Worm (Caenorhabditis elegans) whole organism, L3 larva: ENCODE measurements around the gene pepm-1.

Experiments used
- R02D3.7 ChIP-seq: fragments of 150-350 bp; optimal IDR thresholded peaks from 2 replicates; lab custom pipeline; 2014; ENCODE audit warnings: missing biosample characterization, missing genetic modification characterization
- ZK546.5 ChIP-seq: sonication (generic microtip); optimal IDR thresholded peaks from 2 replicates; lab custom pipeline; 2017; ENCODE audit warnings: missing biosample characterization, missing genetic modification characterization
- aly-2 ChIP-seq: fragments of 150-350 bp; optimal IDR thresholded peaks from 2 replicates; lab custom pipeline; 2014; ENCODE audit warnings: missing biosample characterization, missing genetic modification characterization
- ama-1 ChIP-seq: fragments of 150-350 bp; optimal IDR thresholded peaks from 2 replicates; lab custom pipeline; 2018
- ceh-16 ChIP-seq: sonication (generic microtip); optimal IDR thresholded peaks from 2 replicates; lab custom pipeline; 2017; ENCODE audit warnings: missing biosample characterization, missing genetic modification characterization
- ceh-28 ChIP-seq: fragments of 150-350 bp; optimal IDR thresholded peaks from 2 replicates; lab custom pipeline; 2014; ENCODE audit warnings: missing biosample characterization, missing genetic modification reagents, missing genetic modification characterization
- ceh-82 ChIP-seq: fragments of 150-350 bp; optimal IDR thresholded peaks from 2 replicates; lab custom pipeline; 2014; ENCODE audit warnings: missing biosample characterization, missing genetic modification characterization
- ceh-9 ChIP-seq: sonication (generic microtip); optimal IDR thresholded peaks from 2 replicates; lab custom pipeline; 2018; ENCODE audit warnings: missing biosample characterization, missing genetic modification characterization
- daf-12 ChIP-seq: fragments of 150-350 bp; optimal IDR thresholded peaks from 2 replicates; lab custom pipeline; 2014; ENCODE audit warnings: missing biosample characterization, missing genetic modification reagents, missing genetic modification characterization
- egl-27 ChIP-seq: sonication (generic microtip); optimal IDR thresholded peaks from 4 replicates; lab custom pipeline; 2017; ENCODE audit warnings: missing biosample characterization, missing genetic modification reagents, missing genetic modification characterization
- egl-5 ChIP-seq: fragments of 150-350 bp; optimal IDR thresholded peaks from 2 replicates; lab custom pipeline; 2017; ENCODE audit warnings: missing biosample characterization, missing genetic modification reagents, missing genetic modification characterization, inconsistent platforms
- elt-1 ChIP-seq: fragments of 150-350 bp; optimal IDR thresholded peaks from 2 replicates; lab custom pipeline; 2014; ENCODE audit warnings: missing biosample characterization, missing genetic modification characterization
- elt-2 ChIP-seq: sonication (generic microtip); optimal IDR thresholded peaks from 2 replicates; lab custom pipeline; 2016; ENCODE audit warnings: missing genetic modification reagents, mild to moderate bottlenecking, missing genetic modification characterization, missing compliant biosample characterization
- elt-3 ChIP-seq, 3 experiments: fragments of 150-350 bp in 1 of 3; sonication (generic microtip) in 2 of 3; optimal IDR thresholded peaks; 2 replicates in 2 of 3; 4 replicates in 1 of 3; lab custom pipeline; 2014 to 2017; ENCODE audit warnings: missing biosample characterization in 3 of 3, missing genetic modification characterization in 3 of 3
- eor-1 ChIP-seq, 2 experiments: fragments of 150-350 bp; optimal IDR thresholded peaks; 2 replicates each; lab custom pipeline; 2014 to 2018; ENCODE audit warnings: missing biosample characterization in 2 of 2, missing genetic modification characterization in 2 of 2
- fkh-10 ChIP-seq: sonication (generic microtip); optimal IDR thresholded peaks from 2 replicates; lab custom pipeline; 2017; ENCODE audit warnings: missing biosample characterization, missing genetic modification reagents, missing genetic modification characterization
- fkh-2 ChIP-seq: fragments of 150-350 bp; optimal IDR thresholded peaks from 2 replicates; lab custom pipeline; 2014; ENCODE audit warnings: missing biosample characterization, missing genetic modification reagents, missing genetic modification characterization
- fos-1 ChIP-seq: fragments of 150-350 bp; optimal IDR thresholded peaks from 2 replicates; lab custom pipeline; 2014; ENCODE audit warnings: missing biosample characterization, missing genetic modification characterization
- hmg-11 ChIP-seq: sonication (generic microtip); optimal IDR thresholded peaks from 2 replicates; lab custom pipeline; 2016; ENCODE audit warnings: missing genetic modification characterization, missing compliant biosample characterization
- jun-1 ChIP-seq: fragments of 150-350 bp; optimal IDR thresholded peaks from 2 replicates; lab custom pipeline; 2014; ENCODE audit warnings: missing biosample characterization, missing genetic modification reagents, missing genetic modification characterization
- lin-15B ChIP-seq: fragments of 150-350 bp; optimal IDR thresholded peaks from 2 replicates; lab custom pipeline; 2014; ENCODE audit warnings: missing biosample characterization, missing genetic modification characterization
- lin-39 ChIP-seq: fragments of 150-350 bp; optimal IDR thresholded peaks from 2 replicates; lab custom pipeline; 2018; ENCODE audit warnings: missing biosample characterization, missing genetic modification reagents, missing genetic modification characterization
- lsy-12 ChIP-seq: sonication (generic microtip); optimal IDR thresholded peaks from 2 replicates; lab custom pipeline; 2016; ENCODE audit warnings: mild to moderate bottlenecking, missing genetic modification characterization, missing compliant biosample characterization
- mdl-1 ChIP-seq: fragments of 150-350 bp; optimal IDR thresholded peaks from 2 replicates; lab custom pipeline; 2014; ENCODE audit warnings: missing biosample characterization, missing genetic modification characterization
- mml-1 ChIP-seq: fragments of 150-350 bp; sonication (generic microtip); optimal IDR thresholded peaks from 3 replicates; lab custom pipeline; 2014; ENCODE audit warnings: missing biosample characterization, missing genetic modification characterization
- nfya-1 ChIP-seq: sonication (generic microtip); optimal IDR thresholded peaks from 2 replicates; lab custom pipeline; 2017; ENCODE audit warnings: missing genetic modification characterization, mild to moderate bottlenecking, missing compliant biosample characterization, antibody characterized with exemption, moderate library complexity; ENCODE audit not compliant: insufficient read depth
- nhr-11 ChIP-seq: fragments of 150-350 bp; optimal IDR thresholded peaks from 2 replicates; lab custom pipeline; 2014; ENCODE audit warnings: missing biosample characterization, missing genetic modification characterization
- nhr-12 ChIP-seq: fragments of 150-350 bp; optimal IDR thresholded peaks from 2 replicates; lab custom pipeline; 2014; ENCODE audit warnings: missing biosample characterization, missing genetic modification characterization
- nhr-23 ChIP-seq: fragments of 150-350 bp; optimal IDR thresholded peaks from 2 replicates; lab custom pipeline; 2014; ENCODE audit warnings: missing biosample characterization, missing genetic modification reagents, missing genetic modification characterization
- nhr-237 ChIP-seq: fragments of 150-350 bp; optimal IDR thresholded peaks from 2 replicates; lab custom pipeline; 2014; ENCODE audit warnings: missing biosample characterization, missing genetic modification characterization
- nhr-25 ChIP-seq: sonication (generic microtip); optimal IDR thresholded peaks from 2 replicates; lab custom pipeline; 2017; ENCODE audit warnings: missing biosample characterization, missing genetic modification characterization
- nhr-28 ChIP-seq: fragments of 150-350 bp; optimal IDR thresholded peaks from 2 replicates; lab custom pipeline; 2014; ENCODE audit warnings: missing biosample characterization, missing genetic modification characterization
- nhr-43 ChIP-seq: sonication (generic microtip); optimal IDR thresholded peaks from 2 replicates; lab custom pipeline; 2016; ENCODE audit warnings: mild to moderate bottlenecking, missing genetic modification characterization, missing compliant biosample characterization; ENCODE audit not compliant: poor library complexity, severe bottlenecking
- nhr-67 ChIP-seq: fragments of 150-350 bp; optimal IDR thresholded peaks from 2 replicates; lab custom pipeline; 2014; ENCODE audit warnings: missing biosample characterization, missing genetic modification characterization
- nhr-76 ChIP-seq: fragments of 150-350 bp; sonication (generic microtip); optimal IDR thresholded peaks from 5 replicates; lab custom pipeline; 2014; ENCODE audit warnings: missing biosample characterization, missing genetic modification characterization
- nhr-77 ChIP-seq: fragments of 150-350 bp; optimal IDR thresholded peaks from 2 replicates; lab custom pipeline; 2014; ENCODE audit warnings: missing biosample characterization, missing genetic modification characterization
- pha-4 ChIP-seq: fragments of 150-350 bp; optimal IDR thresholded peaks from 2 replicates; lab custom pipeline; 2014; ENCODE audit warnings: missing biosample characterization, missing genetic modification reagents, missing genetic modification characterization
- pqm-1 ChIP-seq: fragments of 150-350 bp; optimal IDR thresholded peaks from 2 replicates; lab custom pipeline; 2017; ENCODE audit warnings: missing biosample characterization, missing genetic modification characterization, inconsistent platforms
- sea-2 ChIP-seq: fragments of 150-350 bp; sonication (generic microtip); optimal IDR thresholded peaks from 4 replicates; lab custom pipeline; 2014; ENCODE audit warnings: missing biosample characterization, missing genetic modification reagents, missing genetic modification characterization
- skn-1 ChIP-seq: fragments of 150-350 bp; optimal IDR thresholded peaks from 2 replicates; lab custom pipeline; 2014; ENCODE audit warnings: missing biosample characterization, missing genetic modification characterization
- snpc-4 ChIP-seq: fragments of 150-350 bp; optimal IDR thresholded peaks from 2 replicates; lab custom pipeline; 2014; ENCODE audit warnings: missing biosample characterization, missing genetic modification characterization
- tbx-2 ChIP-seq: sonication (generic microtip); optimal IDR thresholded peaks from 2 replicates; lab custom pipeline; 2016; ENCODE audit warnings: mild to moderate bottlenecking, missing genetic modification characterization, missing compliant biosample characterization
- unc-39 ChIP-seq: sonication (generic microtip); optimal IDR thresholded peaks from 4 replicates; lab custom pipeline; 2017; ENCODE audit warnings: missing biosample characterization, missing genetic modification characterization
- unc-62 ChIP-seq: fragments of 150-350 bp; sonication (generic microtip); optimal IDR thresholded peaks from 4 replicates; lab custom pipeline; 2014; ENCODE audit warnings: missing biosample characterization, missing genetic modification reagents, missing genetic modification characterization
- zag-1 ChIP-seq: fragments of 150-350 bp; optimal IDR thresholded peaks from 2 replicates; lab custom pipeline; 2014; ENCODE audit warnings: missing biosample characterization, missing genetic modification characterization
- ztf-11 ChIP-seq: fragments of 150-350 bp; optimal IDR thresholded peaks from 2 replicates; lab custom pipeline; 2014; ENCODE audit warnings: missing biosample characterization, missing genetic modification characterization
- ztf-4 ChIP-seq: fragments of 150-350 bp; optimal IDR thresholded peaks from 2 replicates; lab custom pipeline; 2014; ENCODE audit warnings: missing biosample characterization, missing genetic modification characterization

Gene pepm-1

ce11 chrV:14341672-14342071, 12.8 kb downstream of the pepm-1 start, which contains the start of gene F47B8.10:
F47B8.10 (plus strand) TSS chrV:14341972.
- TF ChIP-seq jun-1 (tag; lab: Kevin White, UChicago) (no peak), eor-1 (tag; optimal IDR thresholded peaks at IDR 0.05; lab: Kevin White, UChicago) (no peak), nhr-67 (tag; lab: Kevin White, UChicago) (no peak), nhr-11 (tag; lab: Kevin White, UChicago) (no peak), tbx-2 (tag; lab: Kevin White, UChicago) (no peak), nhr-23 (tag; lab: Kevin White, UChicago) (no peak), nhr-76 (tag; lab: Kevin White, UChicago) (no peak), nhr-43 (tag; lab: Kevin White, UChicago) (no peak), daf-12 (no peak), pha-4 (tag; lab: Kevin White, UChicago) (no peak), lsy-12 (tag; lab: Kevin White, UChicago) (no peak), ZK546.5 (tag; lab: Kevin White, UChicago) (no peak), nhr-77 (tag; lab: Kevin White, UChicago) (no peak), mdl-1 (no peak), nhr-12 (tag; lab: Kevin White, UChicago) (no peak), fkh-10 (GFP tag; lab: Kevin White, UChicago) (no peak)

ce11 chrV:14347234-14347826, 18.4 kb downstream of the pepm-1 start, which contains the start of gene cept-2:
cept-2 (plus strand) TSS chrV:14347766.
- TF ChIP-seq unc-62 (GFP tag; lab: Kevin White, UChicago): peak; percentile 63
- peak; percentile 20 for TF ChIP-seq pqm-1 (tag; lab: Kevin White, UChicago)
- peak; percentile 76 for TF ChIP-seq ceh-28
- TF ChIP-seq elt-3 (tag; optimal IDR thresholded peaks at IDR 0.05; lab: Kevin White, UChicago): no peak
- TF ChIP-seq skn-1 (tag; lab: Kevin White, UChicago): peak; percentile 56
- TF ChIP-seq unc-39 (tag; lab: Kevin White, UChicago): no peak
- TF ChIP-seq hmg-11: no peak
- no peak for TF ChIP-seq nhr-76 (tag; lab: Kevin White, UChicago)
- TF ChIP-seq daf-12: peak; percentile 55
- TF ChIP-seq ama-1: no peak
- no peak for TF ChIP-seq ztf-11
- no peak for TF ChIP-seq sea-2 (GFP tag; lab: Kevin White, UChicago)
- peak; percentile 78 for TF ChIP-seq jun-1 (tag; lab: Kevin White, UChicago)
- no peak for TF ChIP-seq elt-2 (tag; lab: Kevin White, UChicago)
- TF ChIP-seq nhr-28 (tag; lab: Kevin White, UChicago): no peak
- peak; percentile 97 for TF ChIP-seq nhr-23 (tag; lab: Kevin White, UChicago)
- TF ChIP-seq R02D3.7: peak; percentile 85
- no peak for TF ChIP-seq fkh-2 (tag; lab: Kevin White, UChicago)
- TF ChIP-seq mdl-1: peak; percentile 34
- TF ChIP-seq egl-5 (tag; lab: Kevin White, UChicago): peak; percentile 93
- no peak for TF ChIP-seq nhr-12 (tag; lab: Kevin White, UChicago)
- peak; percentile 62 for TF ChIP-seq elt-1 (tag; lab: Kevin White, UChicago)
- peak; percentile 30 for TF ChIP-seq fos-1
- peak; percentile 78 for TF ChIP-seq nhr-77 (tag; lab: Kevin White, UChicago)
- no peak for TF ChIP-seq zag-1 (tag; lab: Kevin White, UChicago)
- TF ChIP-seq nhr-43 (tag; lab: Kevin White, UChicago): peak; percentile 93
- TF ChIP-seq ceh-16 (tag; lab: Kevin White, UChicago): no peak
- TF ChIP-seq nfya-1: peak; percentile 95
- TF ChIP-seq egl-27: no peak
- TF ChIP-seq nhr-25 (tag; lab: Kevin White, UChicago): peak; percentile 83
- TF ChIP-seq ZK546.5 (tag; lab: Kevin White, UChicago): no peak
- no peak for TF ChIP-seq ztf-4 (tag; lab: Kevin White, UChicago)
- TF ChIP-seq snpc-4 (tag; lab: Kevin White, UChicago): peak; percentile 92
- peak; percentile 75 for TF ChIP-seq tbx-2 (tag; lab: Kevin White, UChicago)
- no peak for TF ChIP-seq aly-2 (tag; lab: Kevin White, UChicago)
- peak; percentile 82 for TF ChIP-seq lsy-12 (tag; lab: Kevin White, UChicago)
- TF ChIP-seq mml-1 (tag; lab: Kevin White, UChicago): no peak
- no peak for TF ChIP-seq nhr-237 (tag; lab: Kevin White, UChicago)
- TF ChIP-seq fkh-10 (GFP tag; lab: Kevin White, UChicago): peak; percentile 76
- TF ChIP-seq pha-4 (tag; lab: Kevin White, UChicago): peak; percentile 95
- peak; percentile 88 for TF ChIP-seq lin-39 (tag; lab: Kevin White, UChicago)
- no peak for TF ChIP-seq eor-1 (tag; optimal IDR thresholded peaks at IDR 0.05; lab: Kevin White, UChicago)
- peak; percentile 82 for TF ChIP-seq ceh-82
- TF ChIP-seq nhr-11 (tag; lab: Kevin White, UChicago): peak; percentile 68
- no peak for TF ChIP-seq nhr-67 (tag; lab: Kevin White, UChicago)
- peak; percentile 66 for TF ChIP-seq lin-15B
- TF ChIP-seq ceh-9 (tag; lab: Kevin White, UChicago): no peak
